Fruit fly (Drosophila melanogaster) whole organism, embryonic: ENCODE data around the gene Cypl.

Experiments
- CG10267 ChIP-seq: fragments of 200-800 bp; sonication (Bioruptor generic); optimal IDR thresholded peaks from 2 replicates; lab custom pipeline; 2018; ENCODE audit warnings: missing biosample characterization, mild to moderate bottlenecking, missing genetic modification characterization, moderate library complexity
- CG10959 ChIP-seq: fragments of 200-800 bp; sonication (Bioruptor generic); IDR thresholded peaks from 2 replicates; pipeline ENCODE4 v1.3.6; 2022; ENCODE audit warnings: missing biosample characterization, missing genetic modification characterization
- CG10979 ChIP-seq: fragments of 200-800 bp; sonication (Bioruptor generic); optimal IDR thresholded peaks from 2 replicates; lab custom pipeline; 2018; ENCODE audit warnings: missing biosample characterization, mild to moderate bottlenecking, missing genetic modification characterization, moderate library complexity
- CG11093 ChIP-seq: fragments of 200-800 bp; sonication (Bioruptor generic); IDR thresholded peaks from 3 replicates; pipeline ENCODE4 v1.3.6; 2022; ENCODE audit warnings: missing biosample characterization, missing genetic modification characterization
- CG11560 ChIP-seq: fragments of 200-800 bp; sonication (Bioruptor generic); IDR thresholded peaks from 3 replicates; pipeline ENCODE4 v1.3.6; 2022; ENCODE audit warnings: missing biosample characterization, missing genetic modification characterization
- CG15696 ChIP-seq: fragments of 200-800 bp; sonication (Bioruptor generic); optimal IDR thresholded peaks from 2 replicates; lab custom pipeline; 2019; ENCODE audit warnings: missing biosample characterization, mild to moderate bottlenecking, missing genetic modification characterization, moderate library complexity
- CG17328 ChIP-seq: fragments of 200-800 bp; sonication (Bioruptor generic); IDR thresholded peaks from 2 replicates; pipeline ENCODE4 v1.3.6; 2022; ENCODE audit warnings: missing biosample characterization, missing genetic modification characterization
- CG17829 ChIP-seq: fragments of 200-800 bp; optimal IDR thresholded peaks from 2 replicates; lab custom pipeline; 2019; ENCODE audit warnings: missing biosample characterization, mild to moderate bottlenecking, missing genetic modification characterization, moderate library complexity
- CG2712 ChIP-seq: fragments of 200-800 bp; optimal IDR thresholded peaks from 3 replicates; lab custom pipeline; 2019; ENCODE audit warnings: missing biosample characterization, mild to moderate bottlenecking, missing genetic modification characterization, moderate library complexity
- CG32532 ChIP-seq: fragments of 200-800 bp; sonication (Bioruptor generic); IDR thresholded peaks from 2 replicates; pipeline ENCODE4 v1.3.6; 2022; ENCODE audit warnings: missing biosample characterization, missing genetic modification characterization
- CG33213 ChIP-seq: fragments of 200-800 bp; sonication (Bioruptor generic); optimal IDR thresholded peaks from 3 replicates; lab custom pipeline; 2016; ENCODE audit warnings: missing biosample characterization, missing genetic modification characterization
- CG33557 ChIP-seq: fragments of 200-800 bp; sonication (Bioruptor generic); optimal IDR thresholded peaks from 2 replicates; lab custom pipeline; 2019; ENCODE audit warnings: missing biosample characterization, mild to moderate bottlenecking, missing genetic modification characterization, moderate library complexity
- CG7963 ChIP-seq: fragments of 200-800 bp; sonication (Bioruptor generic); IDR thresholded peaks from 3 replicates; pipeline ENCODE4 v1.3.6; 2022; ENCODE audit warnings: missing biosample characterization, missing genetic modification characterization; ENCODE audit not compliant: partially characterized antibody
- CG8281 ChIP-seq: fragments of 200-800 bp; sonication (Bioruptor generic); optimal IDR thresholded peaks from 2 replicates; lab custom pipeline; 2018; ENCODE audit warnings: missing biosample characterization, mild to moderate bottlenecking, missing genetic modification characterization, moderate library complexity
- CG8765 ChIP-seq: fragments of 200-800 bp; sonication (Bioruptor generic); IDR thresholded peaks from 2 replicates; pipeline ENCODE4 v1.3.6; 2022; ENCODE audit warnings: missing biosample characterization, missing genetic modification characterization
- CG8944 ChIP-seq: fragments of 200-800 bp; sonication (Bioruptor generic); optimal IDR thresholded peaks from 3 replicates; lab custom pipeline; 2016; ENCODE audit warnings: missing biosample characterization, missing genetic modification characterization
- CkIIα-i1 ChIP-seq: fragments of 200-800 bp; sonication (Bioruptor generic); IDR thresholded peaks from 2 replicates; pipeline ENCODE4 v1.3.6; 2022; ENCODE audit warnings: missing biosample characterization, missing genetic modification characterization
- CoRest ChIP-seq: fragments of 200-800 bp; sonication (Bioruptor generic); optimal IDR thresholded peaks from 3 replicates; lab custom pipeline; 2018; ENCODE audit warnings: missing biosample characterization, mild to moderate bottlenecking, missing genetic modification characterization, moderate library complexity
- D ChIP-seq, 2 experiments: fragments of 200-800 bp in 1 of 2; fragments of >200 bp in 1 of 2; sonication (Bioruptor generic) in 1 of 2; optimal IDR thresholded peaks; 2 replicates in 1 of 2; 3 replicates in 1 of 2; lab custom pipeline; 2017; ENCODE audit warnings: mild to moderate bottlenecking in 1 of 2, missing biosample characterization in 1 of 2, missing genetic modification characterization in 1 of 2, missing genetic modification reagents in 1 of 2
- Dbx ChIP-seq: fragments of 200-800 bp; sonication (Bioruptor generic); IDR thresholded peaks from 3 replicates; pipeline ENCODE4 v1.3.6; 2022; ENCODE audit warnings: missing biosample characterization, missing genetic modification characterization
- Deaf1 ChIP-seq: fragments of 200-800 bp; optimal IDR thresholded peaks from 3 replicates; lab custom pipeline; 2019; ENCODE audit warnings: missing biosample characterization, mild to moderate bottlenecking, missing genetic modification characterization, moderate library complexity
- Dref ChIP-seq: fragments of 200-800 bp; sonication (Bioruptor generic); IDR thresholded peaks from 2 replicates; pipeline ENCODE4 v1.3.6; 2022; ENCODE audit warnings: missing biosample characterization, missing genetic modification characterization
- HLHmδ ChIP-seq: fragments of 200-800 bp; sonication (Bioruptor generic); optimal IDR thresholded peaks from 2 replicates; lab custom pipeline; 2018; ENCODE audit warnings: missing biosample characterization, mild to moderate bottlenecking, missing genetic modification characterization, moderate library complexity
- Hr3 ChIP-seq: fragments of 200-800 bp; sonication (Bioruptor generic); optimal IDR thresholded peaks from 3 replicates; lab custom pipeline; 2016; ENCODE audit warnings: missing biosample characterization, missing genetic modification characterization
- Lhr ChIP-seq: fragments of 200-800 bp; sonication (Bioruptor generic); optimal IDR thresholded peaks from 3 replicates; lab custom pipeline; 2017; ENCODE audit warnings: mild to moderate bottlenecking, missing biosample characterization, missing genetic modification reagents, missing genetic modification characterization
- Med ChIP-seq: fragments of 200-800 bp; sonication (Bioruptor generic); peaks from one replicate; lab custom pipeline; 2016; ENCODE audit warnings: missing biosample characterization, missing genetic modification characterization, mild to moderate bottlenecking, inconsistent platforms, moderate library complexity
- Neu2 ChIP-seq: fragments of 200-800 bp; sonication (Bioruptor generic); optimal IDR thresholded peaks from 3 replicates; lab custom pipeline; 2016; ENCODE audit warnings: missing biosample characterization, missing genetic modification characterization, borderline replicate concordance
- NfI ChIP-seq: fragments of 200-800 bp; sonication (Bioruptor generic); optimal IDR thresholded peaks from 3 replicates; lab custom pipeline; 2018; ENCODE audit warnings: missing biosample characterization, mild to moderate bottlenecking, missing genetic modification characterization, moderate library complexity
- Optix ChIP-seq: fragments of 200-800 bp; sonication (Bioruptor generic); IDR thresholded peaks from 3 replicates; pipeline ENCODE4 v1.3.6; 2022; ENCODE audit warnings: missing biosample characterization, missing genetic modification characterization
- Xrp1 ChIP-seq: fragments of 200-800 bp; sonication (Bioruptor generic); IDR thresholded peaks from 2 replicates; pipeline ENCODE4 v1.3.6; 2022; ENCODE audit warnings: missing biosample characterization, missing genetic modification characterization
- YL-1 ChIP-seq: fragments of 200-800 bp; sonication (Bioruptor generic); optimal IDR thresholded peaks from 3 replicates; lab custom pipeline; 2017; ENCODE audit warnings: missing biosample characterization, mild to moderate bottlenecking, missing genetic modification characterization
- ara ChIP-seq: fragments of 200-800 bp; sonication (Bioruptor generic); IDR thresholded peaks from 2 replicates; pipeline ENCODE4 v1.3.6; 2022; ENCODE audit warnings: missing biosample characterization, missing genetic modification characterization
- bsh ChIP-seq, 2 experiments: fragments of 200-800 bp; sonication (Bioruptor generic); optimal IDR thresholded peaks; 2 replicates each; lab custom pipeline; 2017 to 2018; ENCODE audit warnings: mild to moderate bottlenecking in 2 of 2, missing biosample characterization in 2 of 2, missing genetic modification characterization in 2 of 2, moderate library complexity in 1 of 2
- crol ChIP-seq: fragments of 200-800 bp; sonication (Bioruptor generic); IDR thresholded peaks from 2 replicates; pipeline ENCODE4 v1.3.6; 2022; ENCODE audit warnings: missing biosample characterization, missing genetic modification characterization
- dmrt11E ChIP-seq: fragments of 200-800 bp; sonication (Bioruptor generic); optimal IDR thresholded peaks from 3 replicates; lab custom pipeline; 2018; ENCODE audit warnings: missing biosample characterization, mild to moderate bottlenecking, missing genetic modification characterization, moderate library complexity
- ems ChIP-seq: fragments of 200-800 bp; sonication (Bioruptor generic); optimal IDR thresholded peaks from 3 replicates; lab custom pipeline; 2016; ENCODE audit warnings: missing biosample characterization, missing genetic modification characterization
- grau ChIP-seq: fragments of 200-800 bp; optimal IDR thresholded peaks from 3 replicates; lab custom pipeline; 2019; ENCODE audit warnings: missing biosample characterization, mild to moderate bottlenecking, missing genetic modification characterization, moderate library complexity
- hbn ChIP-seq: fragments of 200-800 bp; sonication (Bioruptor generic); IDR thresholded peaks from 2 replicates; pipeline ENCODE4 v1.3.6; 2022; ENCODE audit warnings: missing biosample characterization, missing genetic modification characterization; ENCODE audit not compliant: partially characterized antibody
- kah ChIP-seq: fragments of 200-800 bp; sonication (Bioruptor generic); optimal IDR thresholded peaks from 2 replicates; lab custom pipeline; 2018; ENCODE audit warnings: missing biosample characterization, mild to moderate bottlenecking, missing genetic modification characterization
- lab ChIP-seq: fragments of 200-800 bp; sonication (Bioruptor generic); optimal IDR thresholded peaks from 3 replicates; lab custom pipeline; 2017; ENCODE audit warnings: missing biosample characterization, missing genetic modification characterization, mild to moderate bottlenecking, moderate library complexity, missing genetic modification reagents
- lmd ChIP-seq: fragments of 200-800 bp; sonication (Bioruptor generic); IDR thresholded peaks from 2 replicates; pipeline ENCODE4 v1.3.6; 2022; ENCODE audit warnings: missing biosample characterization, missing genetic modification characterization
- lola ChIP-seq, 3 experiments: fragments of >200 bp in 2 of 3; fragments of 200-800 bp in 1 of 3; sonication (Bioruptor generic) in 1 of 3; optimal IDR thresholded peaks; 2 replicates each; lab custom pipeline; 2017 to 2019; ENCODE audit warnings: missing biosample characterization in 3 of 3, missing genetic modification characterization in 3 of 3, mild to moderate bottlenecking in 1 of 3, moderate library complexity in 1 of 3
- oc ChIP-seq: fragments of 200-800 bp; sonication (Bioruptor generic); optimal IDR thresholded peaks from 2 replicates; lab custom pipeline; 2018; ENCODE audit warnings: missing biosample characterization, mild to moderate bottlenecking, missing genetic modification characterization, moderate library complexity
- otp ChIP-seq: fragments of 200-800 bp; sonication (Bioruptor generic); IDR thresholded peaks from 3 replicates; pipeline ENCODE4, ENCODE4 v1.3.6; 2022; ENCODE audit warnings: missing biosample characterization, missing genetic modification characterization
- phol ChIP-seq: fragments of 200-800 bp; sonication (Bioruptor generic); optimal IDR thresholded peaks from 3 replicates; lab custom pipeline; 2018; ENCODE audit warnings: missing biosample characterization, mild to moderate bottlenecking, missing genetic modification characterization, moderate library complexity
- pita ChIP-seq: fragments of 200-800 bp; sonication (Bioruptor generic); optimal IDR thresholded peaks from 2 replicates; lab custom pipeline; 2017; ENCODE audit warnings: missing biosample characterization, mild to moderate bottlenecking, missing genetic modification characterization
- psq ChIP-seq: fragments of 200-800 bp; sonication (Bioruptor generic); optimal IDR thresholded peaks from 2 replicates; lab custom pipeline; 2017; ENCODE audit warnings: missing biosample characterization, missing genetic modification characterization
- slp2 ChIP-seq: fragments of 200-800 bp; sonication (Bioruptor generic); optimal IDR thresholded peaks from 2 replicates; lab custom pipeline; 2016; ENCODE audit warnings: missing biosample characterization, missing genetic modification characterization
- so ChIP-seq: fragments of 200-800 bp; sonication (Bioruptor generic); IDR thresholded peaks from 3 replicates; pipeline ENCODE4 v1.3.6; 2022; ENCODE audit warnings: missing biosample characterization, missing genetic modification characterization

Cypl gene

dm6 chr3L:592251-592650 is 49.5 kb upstream of the Cypl start (continued):
- TF ChIP-seq CG7963 (GFP tag; lab: Robert Waterston, UW): no peak
- no peak for TF ChIP-seq CG32532 (GFP tag; lab: Robert Waterston, UW)
- no peak for TF ChIP-seq CG10959 (GFP tag; lab: Robert Waterston, UW)
- peak; percentile 65 for TF ChIP-seq crol (GFP tag; lab: Robert Waterston, UW)
- no peak for TF ChIP-seq bsh (GFP tag; optimal IDR thresholded peaks at IDR 0.05; lab: Kevin White, UChicago)
- peak; percentile 82 for TF ChIP-seq HLHmδ
- no peak for TF ChIP-seq CG11560 (tag; lab: Robert Waterston, UW)
- no peak for TF ChIP-seq CoRest (tag; lab: Kevin White, UChicago)
- TF ChIP-seq CG33213 (GFP tag; lab: Kevin White, UChicago): no peak
- no peak for TF ChIP-seq Neu2 (GFP tag; lab: Kevin White, UChicago)
- TF ChIP-seq oc: no peak
- TF ChIP-seq so (GFP tag; lab: Robert Waterston, UW): no peak
- TF ChIP-seq Dbx (GFP tag; lab: Robert Waterston, UW): no peak
- no peak for TF ChIP-seq Hr3 (GFP tag; lab: Kevin White, UChicago)
- no peak for TF ChIP-seq psq (GFP tag; lab: Kevin White, UChicago)
- no peak for TF ChIP-seq CG8281 (tag; lab: Kevin White, UChicago)
- TF ChIP-seq CG8944 (GFP tag; lab: Kevin White, UChicago): no peak
- TF ChIP-seq ara (GFP tag; lab: Robert Waterston, UW): peak; percentile 36; the same call in 1 of the 2 replicates
- peak; percentile 46 for TF ChIP-seq Deaf1 (tag; lab: Kevin White, UChicago)
- no peak for TF ChIP-seq CG17829 (tag; lab: Kevin White, UChicago)
- TF ChIP-seq Dref (GFP tag; lab: Robert Waterston, UW): 0 out of 2 replicates have a peak, but pooled peaks have one; percentile 13
- no peak for TF ChIP-seq hbn
- TF ChIP-seq kah (GFP tag; lab: Kevin White, UChicago): peak; percentile 99
- TF ChIP-seq otp: no peak
- no peak for TF ChIP-seq slp2 (GFP tag; lab: Kevin White, UChicago)
- no peak for TF ChIP-seq Lhr
- no peak for TF ChIP-seq pita (GFP tag; lab: Kevin White, UChicago)
- no peak for TF ChIP-seq NfI (GFP tag; lab: Kevin White, UChicago)

- TF ChIP-seq Optix (GFP tag; lab: Robert Waterston, UW): peak; percentile 36; the same call in 1 of the 3 replicates
- TF ChIP-seq D (optimal IDR thresholded peaks at IDR 0.05; lab: Kevin White, UChicago): no peak
- peak; percentile 34 for TF ChIP-seq D (GFP tag; optimal IDR thresholded peaks at IDR 0.05; lab: Kevin White, UChicago)
- 0 out of 2 replicates have a peak, but pooled peaks have one; percentile 37 for TF ChIP-seq CG17328
- peak; percentile 56 for TF ChIP-seq dmrt11E
- no peak for TF ChIP-seq CkIIα-i1
- TF ChIP-seq CG15696 (tag; lab: Kevin White, UChicago): peak; percentile 5
- peak in 1 of 3 experiments; percentile 20 for TF ChIP-seq lola (GFP tag; optimal IDR thresholded peaks at IDR 0.05; lab: Kevin White, UChicago)
- TF ChIP-seq lab (GFP tag; lab: Kevin White, UChicago): no peak
- peak; percentile 20; the same call in 1 of the 2 replicates for TF ChIP-seq Xrp1 (GFP tag; lab: Robert Waterston, UW)
- peak; percentile 42 for TF ChIP-seq Med
- no peak for TF ChIP-seq YL-1
- 0 out of 2 replicates have a peak, but pooled peaks have one; percentile 6 for TF ChIP-seq lmd
- peak in 1 of 2 experiments; percentile 43 for TF ChIP-seq bsh (GFP tag; optimal IDR thresholded peaks at IDR 0.05; lab: Kevin White, UChicago)
- peak; percentile 2 for TF ChIP-seq CG10267 (tag; lab: Kevin White, UChicago)
- no peak for TF ChIP-seq CG11093 (GFP tag; lab: Robert Waterston, UW)
- TF ChIP-seq CG10959 (GFP tag; lab: Robert Waterston, UW): 0 out of 2 replicates have a peak, but pooled peaks have one; percentile 28
- peak; percentile 13 for TF ChIP-seq phol (tag; lab: Kevin White, UChicago)
- peak; percentile 52 for TF ChIP-seq CG10979 (tag; lab: Kevin White, UChicago)
- 0 out of 2 replicates have a peak, but pooled peaks have one; percentile 29 for TF ChIP-seq CG8765
- peak; percentile 51 for TF ChIP-seq CG33557
- peak; percentile 1 for TF ChIP-seq grau
- no peak for TF ChIP-seq ems
- TF ChIP-seq CG2712: peak; percentile 32
These were observed 48.6 kb upstream of the Cypl start for dm6 chr3L:591370-591769.
